Fruit fly (Drosophila melanogaster) whole organism, prepupa: ENCODE results near the gene Patr-1.

ENCODE experiments used
- CG34406 ChIP-seq: fragments of 200-800 bp; sonication (Bioruptor generic); optimal IDR thresholded peaks from 3 replicates; lab custom pipeline; 2016; ENCODE audit warnings: missing biosample characterization, missing genetic modification characterization
- Ets96B ChIP-seq: fragments of 200-800 bp; optimal IDR thresholded peaks from 2 replicates; lab custom pipeline; 2019; ENCODE audit warnings: missing biosample characterization, mild to moderate bottlenecking, missing genetic modification characterization, moderate library complexity
- Hr38 ChIP-seq: sonication (Bioruptor generic); optimal IDR thresholded peaks from 2 replicates; lab custom pipeline; 2016; ENCODE audit warnings: missing biosample characterization, missing genetic modification characterization
- Sox102F ChIP-seq: fragments of 200-800 bp; sonication (Bioruptor generic); optimal IDR thresholded peaks from 2 replicates; lab custom pipeline; 2016; ENCODE audit warnings: missing biosample characterization, mild to moderate bottlenecking, missing genetic modification characterization
- cyc ChIP-seq: fragments of 200-800 bp; sonication (Bioruptor generic); optimal IDR thresholded peaks from 3 replicates; lab custom pipeline; 2016; ENCODE audit warnings: missing biosample characterization, missing genetic modification characterization
- eg ChIP-seq: fragments of 200-800 bp; sonication (Bioruptor generic); IDR thresholded peaks from 3 replicates; pipeline ENCODE4 v1.3.6; 2022; ENCODE audit warnings: missing biosample characterization, missing genetic modification characterization

dm6 chr3R:17042838-17043569 is at the start of gene Patr-1, which contains the start of gene bdwf:
- TF ChIP-seq Sox102F (GFP tag; lab: Kevin White, UChicago) (no peak), Hr38 (no peak), cyc (peak; percentile 28), eg (no peak), Ets96B (no peak), CG34406 (GFP tag; lab: Kevin White, UChicago) (no peak)
